Fruit fly (Drosophila melanogaster) whole organism, embryonic: ENCODE measurements around the gene eIF4E6.
A peak's percentile ranks its signal among the peaks of the same experiment; 100 is the strongest.

Experiments
- Ada2b ChIP-seq: fragments of 200-800 bp; sonication (Bioruptor generic); IDR thresholded peaks from 2 replicates; pipeline ENCODE4 v1.3.6; 2022; ENCODE audit warnings: missing biosample characterization, missing genetic modification characterization
- CG10431 ChIP-seq: fragments of 200-800 bp; sonication (Bioruptor generic); optimal IDR thresholded peaks from 3 replicates; lab custom pipeline; 2018; ENCODE audit warnings: missing biosample characterization, mild to moderate bottlenecking, missing genetic modification characterization
- CG11398 ChIP-seq: fragments of 200-800 bp; sonication (Bioruptor generic); optimal IDR thresholded peaks from 2 replicates; lab custom pipeline; 2016; ENCODE audit warnings: missing biosample characterization, missing genetic modification characterization
- CG11456 ChIP-seq: fragments of 200-800 bp; sonication (Bioruptor generic); IDR thresholded peaks from 3 replicates; pipeline ENCODE4 v1.3.6; 2022; ENCODE audit warnings: missing biosample characterization, missing genetic modification characterization
- CG12391 ChIP-seq: fragments of 200-800 bp; sonication (Bioruptor generic); optimal IDR thresholded peaks from 3 replicates; lab custom pipeline; 2018; ENCODE audit warnings: missing biosample characterization, mild to moderate bottlenecking, missing genetic modification characterization, moderate library complexity
- CG14965 ChIP-seq: fragments of 200-800 bp; sonication (Bioruptor generic); optimal IDR thresholded peaks from 2 replicates; lab custom pipeline; 2016; ENCODE audit warnings: missing biosample characterization, missing genetic modification characterization, borderline replicate concordance
- CG1832 ChIP-seq: fragments of 200-800 bp; sonication (Bioruptor generic); optimal IDR thresholded peaks from 2 replicates; lab custom pipeline; 2017; ENCODE audit warnings: missing biosample characterization, mild to moderate bottlenecking, missing genetic modification characterization, inconsistent platforms
- CG3281 ChIP-seq: fragments of 200-800 bp; sonication (Bioruptor generic); optimal IDR thresholded peaks from 3 replicates; lab custom pipeline; 2017; ENCODE audit warnings: missing biosample characterization, mild to moderate bottlenecking, missing genetic modification characterization
- CG3847 ChIP-seq: fragments of 200-800 bp; sonication (Bioruptor generic); IDR thresholded peaks from 2 replicates; pipeline ENCODE4 v1.3.6; 2022; ENCODE audit warnings: missing biosample characterization, missing genetic modification characterization
- CG4328 ChIP-seq: fragments of 200-800 bp; sonication (Bioruptor generic); optimal IDR thresholded peaks from 3 replicates; lab custom pipeline; 2017; ENCODE audit warnings: missing biosample characterization, missing genetic modification reagents, missing genetic modification characterization
- CG5953 ChIP-seq: fragments of 200-800 bp; sonication (Bioruptor generic); IDR thresholded peaks from 2 replicates; pipeline ENCODE4 v1.3.6; 2022; ENCODE audit warnings: missing biosample characterization, missing genetic modification characterization
- CG6654 ChIP-seq: fragments of 200-800 bp; sonication (Bioruptor generic); optimal IDR thresholded peaks from 2 replicates; lab custom pipeline; 2017; ENCODE audit warnings: missing biosample characterization, mild to moderate bottlenecking, missing genetic modification characterization
- CG6683 ChIP-seq: fragments of 200-800 bp; sonication (Bioruptor generic); optimal IDR thresholded peaks from 2 replicates; lab custom pipeline; 2017; ENCODE audit warnings: missing biosample characterization, mild to moderate bottlenecking, missing genetic modification characterization, missing genetic modification reagents
- CG6765 ChIP-seq: fragments of 200-800 bp; sonication (Bioruptor generic); optimal IDR thresholded peaks from 3 replicates; lab custom pipeline; 2017; ENCODE audit warnings: missing biosample characterization, mild to moderate bottlenecking, missing genetic modification characterization
- CG6854 ChIP-seq: fragments of 200-800 bp; sonication (Bioruptor generic); optimal IDR thresholded peaks from 3 replicates; lab custom pipeline; 2017; ENCODE audit warnings: missing biosample characterization, mild to moderate bottlenecking, missing genetic modification characterization
- CG7372 ChIP-seq: fragments of 200-800 bp; sonication (Bioruptor generic); IDR thresholded peaks from 2 replicates; pipeline ENCODE4 v1.3.6; 2022; ENCODE audit warnings: missing biosample characterization, missing genetic modification characterization
- CG7987 ChIP-seq: fragments of 200-800 bp; sonication (Bioruptor generic); optimal IDR thresholded peaks from 2 replicates; lab custom pipeline; 2018; ENCODE audit warnings: missing biosample characterization, mild to moderate bottlenecking, missing genetic modification characterization, moderate library complexity
- CG8359 ChIP-seq: fragments of 200-800 bp; sonication (Bioruptor generic); optimal IDR thresholded peaks from 2 replicates; lab custom pipeline; 2017; ENCODE audit warnings: missing biosample characterization, mild to moderate bottlenecking, missing genetic modification characterization, borderline replicate concordance
- HHEX ChIP-seq: fragments of 200-800 bp; sonication (Bioruptor generic); optimal IDR thresholded peaks from 3 replicates; lab custom pipeline; 2017; ENCODE audit warnings: missing biosample characterization, mild to moderate bottlenecking, missing genetic modification characterization, missing genetic modification reagents
- HLHmδ ChIP-seq: fragments of 200-800 bp; sonication (Bioruptor generic); optimal IDR thresholded peaks from 2 replicates; lab custom pipeline; 2018; ENCODE audit warnings: missing biosample characterization, mild to moderate bottlenecking, missing genetic modification characterization, moderate library complexity
- Hmx ChIP-seq: fragments of 200-800 bp; sonication (Bioruptor generic); optimal IDR thresholded peaks from 2 replicates; lab custom pipeline; 2016; ENCODE audit warnings: missing biosample characterization, missing genetic modification characterization
- Hsf ChIP-seq: fragments of 200-800 bp; sonication (Bioruptor generic); optimal IDR thresholded peaks from 3 replicates; lab custom pipeline; 2016; ENCODE audit warnings: missing biosample characterization, missing genetic modification characterization
- MESR4 ChIP-seq: fragments of 200-800 bp; sonication (Bioruptor generic); optimal IDR thresholded peaks from 2 replicates; lab custom pipeline; 2018; ENCODE audit warnings: missing biosample characterization, mild to moderate bottlenecking, missing genetic modification characterization, moderate library complexity
- NC2β ChIP-seq: fragments of 200-800 bp; sonication (Bioruptor generic); optimal IDR thresholded peaks from 2 replicates; lab custom pipeline; 2016; ENCODE audit warnings: missing biosample characterization, missing genetic modification characterization
- NfI ChIP-seq: fragments of 200-800 bp; sonication (Bioruptor generic); optimal IDR thresholded peaks from 3 replicates; lab custom pipeline; 2018; ENCODE audit warnings: missing biosample characterization, mild to moderate bottlenecking, missing genetic modification characterization, moderate library complexity
- Rx ChIP-seq: fragments of 200-800 bp; sonication (Bioruptor generic); IDR thresholded peaks from 2 replicates; pipeline ENCODE4 v1.3.6; 2022; ENCODE audit warnings: missing biosample characterization, missing genetic modification characterization
- Sox102F ChIP-seq: fragments of 200-800 bp; sonication (Bioruptor generic); optimal IDR thresholded peaks from 2 replicates; lab custom pipeline; 2018; ENCODE audit warnings: missing biosample characterization, mild to moderate bottlenecking, missing genetic modification characterization, moderate library complexity
- Stat92E ChIP-seq, 3 experiments: fragments of >200 bp in 2 of 3; fragments of 200-800 bp in 1 of 3; sonication (Bioruptor generic) in 1 of 3; optimal IDR thresholded peaks; 2 replicates each; lab custom pipeline; 2017 to 2019; ENCODE audit warnings: missing biosample characterization in 3 of 3, missing genetic modification characterization in 3 of 3, mild to moderate bottlenecking in 1 of 3, moderate library complexity in 1 of 3
- TFAM ChIP-seq: fragments of 200-800 bp; sonication (Bioruptor generic); optimal IDR thresholded peaks from 2 replicates; lab custom pipeline; 2017; ENCODE audit warnings: missing biosample characterization, missing genetic modification characterization, inconsistent platforms
- Xrp1 ChIP-seq: fragments of 200-800 bp; sonication (Bioruptor generic); IDR thresholded peaks from 2 replicates; pipeline ENCODE4 v1.3.6; 2022; ENCODE audit warnings: missing biosample characterization, missing genetic modification characterization
- ab ChIP-seq: fragments of 200-800 bp; sonication (Bioruptor generic); optimal IDR thresholded peaks from 2 replicates; lab custom pipeline; 2016; ENCODE audit warnings: missing biosample characterization, missing genetic modification characterization
- amos ChIP-seq: fragments of 200-800 bp; sonication (Bioruptor generic); IDR thresholded peaks from 2 replicates; pipeline ENCODE4 v1.3.6; 2022; ENCODE audit warnings: missing biosample characterization, missing genetic modification characterization; ENCODE audit not compliant: partially characterized antibody
- ara ChIP-seq: fragments of 200-800 bp; sonication (Bioruptor generic); IDR thresholded peaks from 2 replicates; pipeline ENCODE4 v1.3.6; 2022; ENCODE audit warnings: missing biosample characterization, missing genetic modification characterization
- ase ChIP-seq: fragments of 200-800 bp; sonication (Bioruptor generic); IDR thresholded peaks from 3 replicates; pipeline ENCODE4 v1.3.6; 2022; ENCODE audit warnings: missing biosample characterization, missing genetic modification characterization
- dm ChIP-seq: fragments of 200-800 bp; sonication (Bioruptor generic); optimal IDR thresholded peaks from 3 replicates; lab custom pipeline; 2016; ENCODE audit warnings: missing biosample characterization, missing genetic modification characterization
- hb ChIP-seq: fragments of 200-800 bp; sonication (Bioruptor generic); IDR thresholded peaks from 3 replicates; pipeline ENCODE4 v1.3.6; 2022; ENCODE audit warnings: missing biosample characterization, missing genetic modification characterization; ENCODE audit not compliant: partially characterized antibody
- her ChIP-seq: fragments of 200-800 bp; sonication (Bioruptor generic); optimal IDR thresholded peaks from 2 replicates; lab custom pipeline; 2016; ENCODE audit warnings: missing biosample characterization, missing genetic modification characterization
- insv ChIP-seq, 2 experiments: fragments of 200-800 bp; sonication (Bioruptor generic); optimal IDR thresholded peaks; 3 replicates each; lab custom pipeline; 2016 to 2018; ENCODE audit warnings: missing biosample characterization in 2 of 2, missing genetic modification characterization in 2 of 2
- lmd ChIP-seq: fragments of 200-800 bp; sonication (Bioruptor generic); IDR thresholded peaks from 2 replicates; pipeline ENCODE4 v1.3.6; 2022; ENCODE audit warnings: missing biosample characterization, missing genetic modification characterization
- lola ChIP-seq, 3 experiments: fragments of >200 bp in 2 of 3; fragments of 200-800 bp in 1 of 3; sonication (Bioruptor generic) in 1 of 3; optimal IDR thresholded peaks; 2 replicates each; lab custom pipeline; 2017 to 2019; ENCODE audit warnings: missing biosample characterization in 3 of 3, missing genetic modification characterization in 3 of 3, mild to moderate bottlenecking in 1 of 3, moderate library complexity in 1 of 3
- nom ChIP-seq: fragments of 200-800 bp; sonication (Bioruptor generic); optimal IDR thresholded peaks from 2 replicates; lab custom pipeline; 2017; ENCODE audit warnings: missing biosample characterization, missing genetic modification characterization, mild to moderate bottlenecking, moderate library complexity, missing genetic modification reagents
- odd ChIP-seq: fragments of 200-800 bp; sonication (Bioruptor generic); optimal IDR thresholded peaks from 2 replicates; lab custom pipeline; 2017; ENCODE audit warnings: missing biosample characterization, mild to moderate bottlenecking, missing genetic modification characterization
- otp ChIP-seq: fragments of 200-800 bp; sonication (Bioruptor generic); IDR thresholded peaks from 3 replicates; pipeline ENCODE4, ENCODE4 v1.3.6; 2022; ENCODE audit warnings: missing biosample characterization, missing genetic modification characterization
- phol ChIP-seq: fragments of 200-800 bp; sonication (Bioruptor generic); optimal IDR thresholded peaks from 3 replicates; lab custom pipeline; 2018; ENCODE audit warnings: missing biosample characterization, mild to moderate bottlenecking, missing genetic modification characterization, moderate library complexity
- pros ChIP-seq: fragments of 200-800 bp; sonication (Bioruptor generic); optimal IDR thresholded peaks from 3 replicates; lab custom pipeline; 2019; ENCODE audit warnings: missing biosample characterization, mild to moderate bottlenecking, missing genetic modification characterization, moderate library complexity
- pzg ChIP-seq: fragments of 200-800 bp; sonication (Bioruptor generic); optimal IDR thresholded peaks from 3 replicates; lab custom pipeline; 2018; ENCODE audit warnings: missing biosample characterization, mild to moderate bottlenecking, missing genetic modification characterization, moderate library complexity
- sug ChIP-seq: fragments of 200-800 bp; optimal IDR thresholded peaks from 2 replicates; lab custom pipeline; 2019; ENCODE audit warnings: missing biosample characterization, mild to moderate bottlenecking, missing genetic modification characterization, moderate library complexity
- tin ChIP-seq: fragments of 200-800 bp; sonication (Bioruptor generic); optimal IDR thresholded peaks from 3 replicates; lab custom pipeline; 2016; ENCODE audit warnings: missing biosample characterization, missing genetic modification characterization
- tna ChIP-seq: fragments of 200-800 bp; sonication (Bioruptor generic); IDR thresholded peaks from 2 replicates; pipeline ENCODE4 v1.3.6; 2022; ENCODE audit warnings: missing biosample characterization, missing genetic modification characterization; ENCODE audit not compliant: partially characterized antibody

The eIF4E6 gene

dm6 chr3R:29075631-29076398 is 48.8 kb upstream of the eIF4E6 start (continued):
- TF ChIP-seq CG14965 (GFP tag; lab: Kevin White, UChicago): no peak
- no peak for TF ChIP-seq odd (GFP tag; lab: Kevin White, UChicago)
- TF ChIP-seq CG7987 (GFP tag; lab: Kevin White, UChicago): no peak
- no peak for TF ChIP-seq dm (GFP tag; lab: Kevin White, UChicago)
- no peak for TF ChIP-seq her (GFP tag; lab: Kevin White, UChicago)
- TF ChIP-seq CG12391: peak; percentile 13
- no peak for TF ChIP-seq CG6765
- no peak for TF ChIP-seq ara (GFP tag; lab: Robert Waterston, UW)
- TF ChIP-seq TFAM: no peak
- no peak for TF ChIP-seq CG11456
- no peak for TF ChIP-seq HLHmδ (GFP tag; lab: Kevin White, UChicago)
- TF ChIP-seq Sox102F (GFP tag; lab: Kevin White, UChicago): peak; percentile 34
- TF ChIP-seq CG11398 (GFP tag; lab: Kevin White, UChicago): no peak
- no peak for TF ChIP-seq lmd (GFP tag; lab: Robert Waterston, UW)
- TF ChIP-seq MESR4 (GFP tag; lab: Kevin White, UChicago): no peak
- no peak for TF ChIP-seq pzg
- TF ChIP-seq otp (GFP tag; lab: Robert Waterston, UW): no peak
- peak; percentile 21; the same call in 1 of the 2 replicates for TF ChIP-seq Xrp1 (GFP tag; lab: Robert Waterston, UW)
- no peak for TF ChIP-seq CG6683 (GFP tag; lab: Kevin White, UChicago)
- no peak for TF ChIP-seq ab
- TF ChIP-seq pros (GFP tag; lab: Kevin White, UChicago): peak; percentile 10
- TF ChIP-seq ase (GFP tag; lab: Robert Waterston, UW): no peak
- no peak for TF ChIP-seq amos (GFP tag; lab: Robert Waterston, UW)
- no peak for TF ChIP-seq Stat92E (GFP tag; optimal IDR thresholded peaks at IDR 0.05; lab: Kevin White, UChicago)
- TF ChIP-seq phol (tag; lab: Kevin White, UChicago): no peak
- no peak for TF ChIP-seq Rx (GFP tag; lab: Robert Waterston, UW)
- no peak for TF ChIP-seq hb (GFP tag; lab: Robert Waterston, UW)
- no peak for TF ChIP-seq tna (GFP tag; lab: Robert Waterston, UW)
- TF ChIP-seq CG7372: no peak
- no peak for TF ChIP-seq CG6654 (GFP tag; lab: Kevin White, UChicago)
- no peak for TF ChIP-seq CG3847 (GFP tag; lab: Robert Waterston, UW)
- TF ChIP-seq tin (GFP tag; lab: Kevin White, UChicago): no peak
- peak; percentile 10 for TF ChIP-seq NfI (GFP tag; lab: Kevin White, UChicago)
- TF ChIP-seq insv (GFP tag; optimal IDR thresholded peaks at IDR 0.05; lab: Kevin White, UChicago): no peak
- no peak for TF ChIP-seq CG6854 (GFP tag; lab: Kevin White, UChicago)
- TF ChIP-seq Ada2b (GFP tag; lab: Robert Waterston, UW): peak; percentile 35; the same call in 1 of the 2 replicates
- TF ChIP-seq CG3281: peak; percentile 24
- no peak for TF ChIP-seq CG5953
- no peak for TF ChIP-seq NC2β (GFP tag; lab: Kevin White, UChicago)
- TF ChIP-seq CG10431: no peak
- no peak for TF ChIP-seq Hmx
- no peak for TF ChIP-seq CG8359 (GFP tag; lab: Kevin White, UChicago)
- no peak for TF ChIP-seq nom (GFP tag; lab: Kevin White, UChicago)
- TF ChIP-seq lola (GFP tag; optimal IDR thresholded peaks at IDR 0.05; lab: Kevin White, UChicago): no peak
- TF ChIP-seq CG4328: no peak
- no peak for TF ChIP-seq CG1832 (GFP tag; lab: Kevin White, UChicago)
- no peak for TF ChIP-seq sug
- TF ChIP-seq Hsf (GFP tag; lab: Kevin White, UChicago): peak; percentile 13
- TF ChIP-seq HHEX (GFP tag; lab: Kevin White, UChicago): no peak
